Fruit fly (Drosophila melanogaster) whole organism, embryonic: ENCODE results near the gene Wdr59.

Experiments used
- Atf6 ChIP-seq: fragments of 200-800 bp; sonication (Bioruptor generic); IDR thresholded peaks from 2 replicates; pipeline ENCODE4 v1.3.6; 2022; ENCODE audit warnings: missing biosample characterization, missing genetic modification characterization
- Awh ChIP-seq: fragments of 200-800 bp; sonication (Bioruptor generic); IDR thresholded peaks from 2 replicates; pipeline ENCODE4, ENCODE4 v1.3.6; 2022; ENCODE audit warnings: missing biosample characterization, missing genetic modification characterization
- Blimp-1 ChIP-seq: fragments of 200-800 bp; sonication (Bioruptor generic); optimal IDR thresholded peaks from 3 replicates; lab custom pipeline; 2018; ENCODE audit warnings: missing biosample characterization, missing genetic modification characterization, mild to moderate bottlenecking, moderate library complexity, missing genetic modification reagents
- CG10654 ChIP-seq: fragments of 200-800 bp; sonication (Bioruptor generic); optimal IDR thresholded peaks from 2 replicates; lab custom pipeline; 2016; ENCODE audit warnings: missing biosample characterization, missing genetic modification characterization
- CG11398 ChIP-seq: fragments of 200-800 bp; sonication (Bioruptor generic); optimal IDR thresholded peaks from 2 replicates; lab custom pipeline; 2016; ENCODE audit warnings: missing biosample characterization, missing genetic modification characterization
- CG17359 ChIP-seq: fragments of 200-800 bp; sonication (Bioruptor generic); optimal IDR thresholded peaks from 3 replicates; lab custom pipeline; 2018; ENCODE audit warnings: missing biosample characterization, mild to moderate bottlenecking, missing genetic modification characterization, moderate library complexity
- CG17912 ChIP-seq: fragments of 200-800 bp; sonication (Bioruptor generic); optimal IDR thresholded peaks from 2 replicates; lab custom pipeline; 2018; ENCODE audit warnings: missing biosample characterization, mild to moderate bottlenecking, missing genetic modification characterization
- CG1792 ChIP-seq: fragments of 200-800 bp; sonication (Bioruptor generic); optimal IDR thresholded peaks from 2 replicates; lab custom pipeline; 2016; ENCODE audit warnings: missing biosample characterization, missing genetic modification characterization
- CG2120 ChIP-seq: fragments of 200-800 bp; sonication (Bioruptor generic); optimal IDR thresholded peaks from 3 replicates; lab custom pipeline; 2016; ENCODE audit warnings: missing biosample characterization, missing genetic modification characterization
- CG2129 ChIP-seq: fragments of 200-800 bp; sonication (Bioruptor generic); IDR thresholded peaks from 2 replicates; pipeline ENCODE4 v1.3.6; 2022; ENCODE audit warnings: missing biosample characterization, missing genetic modification characterization; ENCODE audit not compliant: partially characterized antibody
- CG30403 ChIP-seq: fragments of 200-800 bp; sonication (Bioruptor generic); optimal IDR thresholded peaks from 3 replicates; lab custom pipeline; 2016; ENCODE audit warnings: missing biosample characterization, missing genetic modification characterization
- CG4360 ChIP-seq: fragments of 200-800 bp; sonication (Bioruptor generic); IDR thresholded peaks from 2 replicates; pipeline ENCODE4 v1.3.6; 2022; ENCODE audit warnings: missing biosample characterization, missing genetic modification characterization
- CG7839 ChIP-seq: fragments of 200-800 bp; sonication (Bioruptor generic); optimal IDR thresholded peaks from 3 replicates; lab custom pipeline; 2018; ENCODE audit warnings: missing biosample characterization, mild to moderate bottlenecking, missing genetic modification characterization, moderate library complexity
- CG8290 ChIP-seq, 3 experiments: fragments of 200-800 bp; sonication (Bioruptor generic); optimal IDR thresholded peaks; 2 replicates each; lab custom pipeline; 2016 to 2019; ENCODE audit warnings: missing biosample characterization in 3 of 3, missing genetic modification characterization in 3 of 3, mild to moderate bottlenecking in 2 of 3, moderate library complexity in 1 of 3
- CoRest ChIP-seq: fragments of 200-800 bp; sonication (Bioruptor generic); optimal IDR thresholded peaks from 3 replicates; lab custom pipeline; 2018; ENCODE audit warnings: missing biosample characterization, mild to moderate bottlenecking, missing genetic modification characterization, moderate library complexity
- Dref ChIP-seq: fragments of 200-800 bp; sonication (Bioruptor generic); IDR thresholded peaks from 2 replicates; pipeline ENCODE4 v1.3.6; 2022; ENCODE audit warnings: missing biosample characterization, missing genetic modification characterization
- Drgx ChIP-seq: fragments of 200-800 bp; sonication (Bioruptor generic); IDR thresholded peaks from 2 replicates; pipeline ENCODE4 v1.3.6; 2022; ENCODE audit warnings: missing biosample characterization, missing genetic modification characterization
- Ets97D ChIP-seq: fragments of 200-800 bp; sonication (Bioruptor generic); optimal IDR thresholded peaks from 3 replicates; lab custom pipeline; 2016; ENCODE audit warnings: missing biosample characterization, missing genetic modification characterization
- HLH54F ChIP-seq: fragments of 200-800 bp; sonication (Bioruptor generic); optimal IDR thresholded peaks from 3 replicates; lab custom pipeline; 2016; ENCODE audit warnings: missing biosample characterization, missing genetic modification characterization
- Hsf ChIP-seq: fragments of 200-800 bp; sonication (Bioruptor generic); optimal IDR thresholded peaks from 3 replicates; lab custom pipeline; 2016; ENCODE audit warnings: missing biosample characterization, missing genetic modification characterization
- Med ChIP-seq: fragments of 200-800 bp; sonication (Bioruptor generic); peaks from one replicate; lab custom pipeline; 2016; ENCODE audit warnings: missing biosample characterization, missing genetic modification characterization, mild to moderate bottlenecking, inconsistent platforms, moderate library complexity
- Myb ChIP-seq: fragments of 200-800 bp; sonication (Bioruptor generic); optimal IDR thresholded peaks from 2 replicates; lab custom pipeline; 2016; ENCODE audit warnings: missing biosample characterization, missing genetic modification characterization
- NC2α ChIP-seq: fragments of 200-800 bp; sonication (Bioruptor generic); optimal IDR thresholded peaks from 2 replicates; lab custom pipeline; 2016; ENCODE audit warnings: missing biosample characterization, missing genetic modification characterization
- NC2β ChIP-seq: fragments of 200-800 bp; sonication (Bioruptor generic); optimal IDR thresholded peaks from 2 replicates; lab custom pipeline; 2016; ENCODE audit warnings: missing biosample characterization, missing genetic modification characterization
- Optix ChIP-seq: fragments of 200-800 bp; sonication (Bioruptor generic); IDR thresholded peaks from 3 replicates; pipeline ENCODE4 v1.3.6; 2022; ENCODE audit warnings: missing biosample characterization, missing genetic modification characterization
- Ravus ChIP-seq: fragments of 200-800 bp; sonication (Bioruptor generic); IDR thresholded peaks from 2 replicates; pipeline ENCODE4 v1.3.6; 2022; ENCODE audit warnings: missing biosample characterization, missing genetic modification characterization
- Side ChIP-seq: fragments of 200-800 bp; sonication (Bioruptor generic); optimal IDR thresholded peaks from 2 replicates; lab custom pipeline; 2016; ENCODE audit warnings: missing biosample characterization, missing genetic modification characterization
- Taf1 ChIP-seq: fragments of 200-800 bp; sonication (Bioruptor generic); IDR thresholded peaks from 2 replicates; pipeline ENCODE4 v1.3.6; 2022; ENCODE audit warnings: missing biosample characterization, missing genetic modification characterization
- Xrp1 ChIP-seq: fragments of 200-800 bp; sonication (Bioruptor generic); IDR thresholded peaks from 2 replicates; pipeline ENCODE4 v1.3.6; 2022; ENCODE audit warnings: missing biosample characterization, missing genetic modification characterization
- abd-A ChIP-seq: fragments of 200-800 bp; sonication (Bioruptor generic); optimal IDR thresholded peaks from 3 replicates; lab custom pipeline; 2019; ENCODE audit warnings: missing biosample characterization, mild to moderate bottlenecking, missing genetic modification characterization, moderate library complexity
- ac ChIP-seq: fragments of 200-800 bp; sonication (Bioruptor generic); optimal IDR thresholded peaks from 3 replicates; lab custom pipeline; 2017; ENCODE audit warnings: missing biosample characterization, mild to moderate bottlenecking, missing genetic modification characterization
- ara ChIP-seq: fragments of 200-800 bp; sonication (Bioruptor generic); IDR thresholded peaks from 2 replicates; pipeline ENCODE4 v1.3.6; 2022; ENCODE audit warnings: missing biosample characterization, missing genetic modification characterization
- bsh ChIP-seq, 2 experiments: fragments of 200-800 bp; sonication (Bioruptor generic); optimal IDR thresholded peaks; 2 replicates each; lab custom pipeline; 2017 to 2018; ENCODE audit warnings: mild to moderate bottlenecking in 2 of 2, missing biosample characterization in 2 of 2, missing genetic modification characterization in 2 of 2, moderate library complexity in 1 of 2
- dan ChIP-seq: fragments of 200-800 bp; sonication (Bioruptor generic); IDR thresholded peaks from 2 replicates; pipeline ENCODE4 v1.3.6; 2022; ENCODE audit warnings: missing biosample characterization, missing genetic modification characterization
- danr ChIP-seq: fragments of 200-800 bp; sonication (Bioruptor generic); IDR thresholded peaks from 2 replicates; pipeline ENCODE4 v1.3.6; 2022; ENCODE audit warnings: missing biosample characterization, missing genetic modification characterization
- emc ChIP-seq: fragments of 200-800 bp; sonication (Bioruptor generic); optimal IDR thresholded peaks from 2 replicates; lab custom pipeline; 2016; ENCODE audit warnings: missing biosample characterization, missing genetic modification characterization
- fd3F ChIP-seq: fragments of 200-800 bp; sonication (Bioruptor generic); optimal IDR thresholded peaks from 2 replicates; lab custom pipeline; 2018; ENCODE audit warnings: missing biosample characterization, mild to moderate bottlenecking, missing genetic modification characterization, moderate library complexity
- gem ChIP-seq: fragments of 200-800 bp; sonication (Bioruptor generic); optimal IDR thresholded peaks from 2 replicates; lab custom pipeline; 2019; ENCODE audit warnings: missing biosample characterization, mild to moderate bottlenecking, missing genetic modification characterization, moderate library complexity
- grau ChIP-seq: fragments of 200-800 bp; optimal IDR thresholded peaks from 3 replicates; lab custom pipeline; 2019; ENCODE audit warnings: missing biosample characterization, mild to moderate bottlenecking, missing genetic modification characterization, moderate library complexity
- kah ChIP-seq: fragments of 200-800 bp; sonication (Bioruptor generic); optimal IDR thresholded peaks from 2 replicates; lab custom pipeline; 2018; ENCODE audit warnings: missing biosample characterization, mild to moderate bottlenecking, missing genetic modification characterization
- klu ChIP-seq: fragments of 200-800 bp; sonication (Bioruptor generic); IDR thresholded peaks from 2 replicates; pipeline ENCODE4 v1.3.6; 2022; ENCODE audit warnings: missing biosample characterization, missing genetic modification characterization
- nom ChIP-seq: fragments of 200-800 bp; sonication (Bioruptor generic); optimal IDR thresholded peaks from 2 replicates; lab custom pipeline; 2017; ENCODE audit warnings: missing biosample characterization, missing genetic modification characterization, mild to moderate bottlenecking, moderate library complexity, missing genetic modification reagents
- ranshi ChIP-seq: fragments of 200-800 bp; sonication (Bioruptor generic); IDR thresholded peaks from 2 replicates; pipeline ENCODE4 v1.3.6; 2022; ENCODE audit warnings: missing biosample characterization, missing genetic modification characterization
- sisA ChIP-seq: fragments of 200-800 bp; sonication (Bioruptor generic); IDR thresholded peaks from 2 replicates; pipeline ENCODE4 v1.3.6; 2022; ENCODE audit warnings: missing biosample characterization, missing genetic modification characterization
- sqz ChIP-seq: fragments of 200-800 bp; sonication (Bioruptor generic); optimal IDR thresholded peaks from 3 replicates; lab custom pipeline; 2018; ENCODE audit warnings: missing biosample characterization, mild to moderate bottlenecking, missing genetic modification characterization
- stwl ChIP-seq: fragments of 200-800 bp; sonication (Bioruptor generic); optimal IDR thresholded peaks from 3 replicates; lab custom pipeline; 2018; ENCODE audit warnings: missing biosample characterization, mild to moderate bottlenecking, missing genetic modification characterization, moderate library complexity
- tio ChIP-seq: fragments of 200-800 bp; sonication (Bioruptor generic); optimal IDR thresholded peaks from 2 replicates; lab custom pipeline; 2017; ENCODE audit warnings: missing biosample characterization, missing genetic modification characterization, inconsistent platforms
- vfl ChIP-seq: fragments of 200-800 bp; sonication (Bioruptor generic); optimal IDR thresholded peaks from 2 replicates; lab custom pipeline; 2016; ENCODE audit warnings: missing biosample characterization, missing genetic modification characterization
- zfh2 ChIP-seq: fragments of 200-800 bp; sonication (Bioruptor generic); optimal IDR thresholded peaks from 2 replicates; lab custom pipeline; 2016; ENCODE audit warnings: missing biosample characterization, missing genetic modification characterization

The Wdr59 gene

DNA sequence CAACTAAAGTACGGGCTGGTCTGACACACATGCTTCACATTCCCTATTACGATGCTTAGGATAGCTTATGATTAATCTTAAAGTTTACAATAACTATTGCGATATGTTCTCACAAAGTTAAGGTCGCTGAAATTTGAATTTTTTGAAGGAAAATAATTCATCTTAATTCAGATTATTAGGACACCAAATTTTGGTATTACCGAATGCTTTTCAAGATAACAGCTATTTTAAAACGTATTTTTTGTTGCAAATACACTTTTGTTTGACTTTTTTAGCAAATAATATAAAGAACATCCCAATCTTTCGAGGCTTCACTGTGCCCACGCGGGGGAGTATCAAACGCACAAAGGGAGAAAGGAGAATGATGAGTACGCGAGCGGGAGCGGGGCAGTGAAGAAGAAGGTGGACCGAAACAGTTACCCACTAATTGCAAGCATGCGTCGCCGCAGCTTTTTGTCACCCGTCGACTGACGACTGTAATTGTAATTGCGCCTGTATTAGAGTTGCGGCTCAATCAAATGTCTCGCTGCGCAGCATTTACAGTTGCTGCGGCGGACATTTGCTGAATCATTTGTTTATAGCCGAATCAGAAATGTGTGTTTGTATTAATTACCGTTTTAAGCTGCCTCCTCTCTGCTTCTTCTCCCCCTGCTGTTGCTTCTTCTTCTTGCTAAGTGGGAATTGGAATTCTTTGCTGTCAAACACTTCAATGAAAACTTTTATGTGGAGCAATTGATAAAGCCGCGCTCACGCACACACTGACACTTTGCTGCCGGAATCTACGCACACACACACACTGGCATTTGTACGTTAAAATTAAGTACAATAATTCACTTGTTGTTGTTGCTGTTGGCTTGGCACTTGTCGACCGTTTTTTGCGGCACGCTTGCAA, 25.1 kb upstream of the Wdr59 start (continued):
- TF ChIP-seq CG8290 (GFP tag; optimal IDR thresholded peaks at IDR 0.05; lab: Kevin White, UChicago) (no peak), CG8290 (tag; optimal IDR thresholded peaks at IDR 0.05; lab: Kevin White, UChicago) (no peak), sqz (GFP tag; lab: Kevin White, UChicago) (no peak), danr (GFP tag; lab: Robert Waterston, UW) (no peak), Myb (GFP tag; lab: Kevin White, UChicago) (peak; percentile 17), Drgx (GFP tag; lab: Robert Waterston, UW) (peak; percentile 50; the same call in 1 of the 2 replicates), CG7839 (tag; lab: Kevin White, UChicago) (peak; percentile 2), sisA (peak; percentile 34; the same call in 1 of the 2 replicates), CG4360 (GFP tag; lab: Robert Waterston, UW) (no peak), CG2120 (GFP tag; lab: Kevin White, UChicago) (peak; percentile 66), CG30403 (GFP tag; lab: Kevin White, UChicago) (no peak), Xrp1 (GFP tag; lab: Robert Waterston, UW) (no peak), HLH54F (GFP tag; lab: Kevin White, UChicago) (peak; percentile 48), gem (tag; lab: Kevin White, UChicago) (peak; percentile 49), dan (no peak), CG1792 (GFP tag; lab: Kevin White, UChicago) (no peak), CG11398 (GFP tag; lab: Kevin White, UChicago) (no peak), Ets97D (GFP tag; lab: Kevin White, UChicago) (no peak), tio (peak; percentile 39), abd-A (no peak), stwl (tag; lab: Kevin White, UChicago) (no peak), Blimp-1 (GFP tag; lab: Kevin White, UChicago) (peak; percentile 5), Side (GFP tag; lab: Kevin White, UChicago) (peak; percentile 11), CoRest (tag; lab: Kevin White, UChicago) (peak; percentile 7), CG17359 (tag; lab: Kevin White, UChicago) (no peak), bsh (GFP tag; optimal IDR thresholded peaks at IDR 0.05; lab: Kevin White, UChicago) (peak in 1 of 2 experiments; percentile 18), Atf6 (GFP tag; lab: Robert Waterston, UW) (no peak), nom (GFP tag; lab: Kevin White, UChicago) (no peak), CG17912 (GFP tag; lab: Kevin White, UChicago) (no peak), ranshi (GFP tag; lab: Robert Waterston, UW) (no peak), Optix (GFP tag; lab: Robert Waterston, UW) (no peak), ac (GFP tag; lab: Kevin White, UChicago) (no peak), fd3F (GFP tag; lab: Kevin White, UChicago) (peak; percentile 21), CG2129 (no peak), emc (GFP tag; lab: Kevin White, UChicago) (no peak), Awh (GFP tag; lab: Robert Waterston, UW) (0 out of 2 replicates have a peak, but pooled peaks have one; percentile 15), klu (no peak), CG10654 (GFP tag; lab: Kevin White, UChicago) (no peak), Hsf (GFP tag; lab: Kevin White, UChicago) (peak; percentile 34), NC2β (no peak), ara (GFP tag; lab: Robert Waterston, UW) (no peak), Dref (GFP tag; lab: Robert Waterston, UW) (no peak), vfl (no peak), Med (peak; percentile 82), zfh2 (peak; percentile 30), NC2α (GFP tag; lab: Kevin White, UChicago) (no peak), kah (no peak), Ravus (GFP tag; lab: Robert Waterston, UW) (peak; percentile 12; the same call in 1 of the 2 replicates), Taf1 (GFP tag; lab: Robert Waterston, UW) (no peak), grau (peak; percentile 84)
